Fruit fly (Drosophila melanogaster): ENCODE data around the gene CG4291.
A peak's percentile ranks its signal among the peaks of the same experiment; 100 is the strongest.

CG4291 gene

dm6 chr2L:847189-847987, 5.1 kb downstream of the CG4291 start:
- peak; percentile 75 for TF ChIP-seq noc (tag; optimal IDR thresholded peaks at IDR 0.05)

DNA sequence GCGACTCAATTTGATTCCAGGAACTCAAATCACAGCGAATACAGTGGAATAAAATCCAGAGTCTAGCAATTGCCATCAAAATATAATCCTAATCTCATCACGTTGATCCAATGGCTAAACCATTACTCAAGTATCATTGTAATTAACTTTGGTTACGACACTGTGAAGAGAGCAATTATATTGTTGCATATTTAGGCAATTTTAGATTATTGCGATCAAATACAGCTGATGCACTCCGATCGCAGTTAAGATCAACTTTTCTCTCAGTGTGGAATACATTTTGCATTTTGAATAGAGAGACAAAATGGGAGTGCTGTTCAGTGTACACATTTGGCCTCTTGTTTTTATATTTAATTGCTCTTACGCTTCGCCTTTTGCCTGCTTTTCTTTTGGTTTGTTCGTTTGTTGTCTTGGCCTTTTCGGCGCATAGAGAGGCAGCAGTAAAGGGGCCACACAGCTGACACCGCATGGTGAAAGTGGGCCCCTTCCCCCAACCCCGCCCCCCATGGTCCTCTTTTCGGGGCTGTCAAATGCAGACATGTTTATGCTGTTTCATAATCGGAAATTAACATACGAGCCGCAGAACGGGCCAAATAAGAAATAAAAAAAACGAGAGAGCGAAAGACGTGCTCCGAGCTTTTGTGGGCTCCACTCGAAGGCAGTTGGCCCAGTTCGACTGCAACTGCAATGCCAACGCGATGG, 6.2 kb downstream of the CG4291 start:
- TF ChIP-seq noc (tag; optimal IDR thresholded peaks at IDR 0.05), result peak; percentile 38

- peak; percentile 45 for TF ChIP-seq noc (tag; optimal IDR thresholded peaks at IDR 0.05)
Measured at dm6 chr2L:845341-846004, 7.1 kb downstream of the CG4291 start.

DNA sequence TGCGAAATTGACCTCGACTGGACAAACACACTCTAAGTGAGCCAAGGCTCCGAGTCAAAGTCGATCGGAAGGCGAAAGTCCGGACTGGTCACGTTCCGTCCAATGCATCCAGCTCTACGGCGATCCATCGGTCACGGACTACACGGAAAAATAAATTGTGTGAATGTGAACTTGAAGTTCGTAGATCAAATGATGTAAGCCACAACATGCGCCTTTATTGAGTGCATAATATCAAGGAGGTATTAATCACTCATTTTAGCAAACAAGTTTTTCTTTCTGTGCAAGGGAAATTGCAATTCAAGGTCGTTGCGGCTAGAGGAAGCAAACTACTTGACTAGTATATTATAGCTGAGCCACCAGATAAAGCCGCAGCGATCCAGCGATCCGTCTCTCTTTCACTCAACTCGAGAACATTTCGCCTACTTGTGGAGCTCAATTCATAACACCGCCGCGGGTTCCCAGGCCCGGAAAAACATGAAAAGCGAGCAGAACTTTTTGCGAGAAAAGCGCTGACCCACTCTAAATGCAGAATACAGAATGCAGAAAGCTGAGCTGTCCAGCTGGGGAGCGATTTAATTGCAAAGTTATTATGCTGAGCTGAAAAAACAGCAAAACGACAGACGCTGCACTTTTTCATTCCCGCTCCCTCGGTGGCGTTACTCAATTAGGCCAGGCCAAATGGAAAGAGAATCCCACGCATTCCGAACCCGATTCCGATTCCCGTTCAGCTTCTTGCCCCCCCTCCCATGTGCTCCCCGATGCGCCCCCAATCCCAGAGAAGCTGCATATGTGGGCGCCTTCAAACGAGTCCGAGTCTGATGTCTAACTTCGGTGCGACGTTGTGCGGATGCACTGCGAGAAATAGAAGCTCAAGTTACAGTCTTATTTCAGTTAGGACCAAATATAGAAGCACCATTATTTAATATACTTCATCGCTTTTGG, 8.4 kb downstream of the CG4291 start:
- TF ChIP-seq noc (tag; optimal IDR thresholded peaks at IDR 0.05), result no peak

- no peak for TF ChIP-seq noc (tag; optimal IDR thresholded peaks at IDR 0.05)
Measured at dm6 chr2L:843301-843700, 9.2 kb downstream of the CG4291 start.

dm6 chr2L:842873-843272, 9.7 kb downstream of the CG4291 start:
- TF ChIP-seq noc (tag; optimal IDR thresholded peaks at IDR 0.05), result no peak

DNA sequence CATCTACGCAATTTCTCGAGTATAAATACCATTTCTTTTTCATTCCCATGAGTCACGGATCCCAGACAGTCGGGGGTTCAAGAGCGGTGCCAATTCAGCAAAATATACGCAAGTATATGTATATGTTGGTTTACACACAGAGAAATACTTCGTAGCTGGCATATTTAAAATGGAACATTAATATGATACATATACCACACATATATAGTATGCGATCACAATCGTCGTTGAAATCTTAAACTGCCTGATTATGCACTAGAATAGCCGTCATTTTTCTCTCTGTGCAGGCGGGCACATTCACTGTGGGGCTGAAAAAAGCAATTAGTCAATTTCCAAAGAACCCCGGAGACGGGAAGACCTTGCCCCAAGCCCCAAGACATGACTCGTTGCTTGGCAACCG, 10.8 kb downstream of the CG4291 start:
- peak; percentile 84 for TF ChIP-seq noc (tag; optimal IDR thresholded peaks at IDR 0.05)

- TF ChIP-seq noc (tag; optimal IDR thresholded peaks at IDR 0.05), result no peak
Measured at dm6 chr2L:840716-841115, 11.8 kb downstream of the CG4291 start.

dm6 chr2L:840022-840421, 12.5 kb downstream of the CG4291 start:
- no peak for TF ChIP-seq noc (tag; optimal IDR thresholded peaks at IDR 0.05)

DNA sequence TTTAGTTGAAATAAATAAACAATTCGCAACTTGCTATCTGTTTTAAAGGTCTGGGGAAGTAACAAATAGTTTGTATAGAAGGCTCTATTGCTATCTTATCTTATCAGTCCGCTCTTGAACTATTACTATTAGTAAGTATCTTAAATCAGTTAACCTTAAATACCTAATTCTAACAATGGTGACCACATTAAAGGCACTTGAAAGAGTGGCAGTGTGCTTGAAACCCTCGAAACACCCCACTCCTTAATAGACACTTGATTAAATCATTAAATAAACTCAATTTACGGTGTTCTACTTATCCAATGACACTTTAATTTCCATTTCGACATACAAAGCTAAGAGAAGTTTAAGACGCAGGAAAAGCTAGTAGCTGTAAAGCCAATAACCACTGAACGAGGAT, 13.7 kb downstream of the CG4291 start:
- peak; percentile 67 for TF ChIP-seq noc (tag; optimal IDR thresholded peaks at IDR 0.05)

DNA sequence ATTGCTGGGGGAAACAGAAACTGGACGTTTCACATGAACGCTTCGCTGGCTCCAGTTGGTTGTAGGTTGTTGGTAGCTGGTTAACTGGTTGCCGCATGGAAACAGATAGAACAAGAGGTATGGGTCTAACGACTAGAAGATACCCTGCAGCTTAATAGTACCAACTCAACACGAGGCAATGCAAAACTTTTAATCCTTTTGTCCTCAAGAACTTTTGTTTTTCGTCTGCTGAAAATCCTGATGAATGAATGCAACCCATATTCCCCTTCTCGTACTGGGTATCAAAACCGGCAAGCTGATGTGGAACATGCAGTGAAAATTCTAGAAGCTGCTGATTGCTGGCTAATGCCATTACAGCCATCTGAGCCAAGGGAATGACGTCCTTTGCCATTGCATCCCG, 14.5 kb downstream of the CG4291 start:
- no peak for TF ChIP-seq noc (tag; optimal IDR thresholded peaks at IDR 0.05)

DNA sequence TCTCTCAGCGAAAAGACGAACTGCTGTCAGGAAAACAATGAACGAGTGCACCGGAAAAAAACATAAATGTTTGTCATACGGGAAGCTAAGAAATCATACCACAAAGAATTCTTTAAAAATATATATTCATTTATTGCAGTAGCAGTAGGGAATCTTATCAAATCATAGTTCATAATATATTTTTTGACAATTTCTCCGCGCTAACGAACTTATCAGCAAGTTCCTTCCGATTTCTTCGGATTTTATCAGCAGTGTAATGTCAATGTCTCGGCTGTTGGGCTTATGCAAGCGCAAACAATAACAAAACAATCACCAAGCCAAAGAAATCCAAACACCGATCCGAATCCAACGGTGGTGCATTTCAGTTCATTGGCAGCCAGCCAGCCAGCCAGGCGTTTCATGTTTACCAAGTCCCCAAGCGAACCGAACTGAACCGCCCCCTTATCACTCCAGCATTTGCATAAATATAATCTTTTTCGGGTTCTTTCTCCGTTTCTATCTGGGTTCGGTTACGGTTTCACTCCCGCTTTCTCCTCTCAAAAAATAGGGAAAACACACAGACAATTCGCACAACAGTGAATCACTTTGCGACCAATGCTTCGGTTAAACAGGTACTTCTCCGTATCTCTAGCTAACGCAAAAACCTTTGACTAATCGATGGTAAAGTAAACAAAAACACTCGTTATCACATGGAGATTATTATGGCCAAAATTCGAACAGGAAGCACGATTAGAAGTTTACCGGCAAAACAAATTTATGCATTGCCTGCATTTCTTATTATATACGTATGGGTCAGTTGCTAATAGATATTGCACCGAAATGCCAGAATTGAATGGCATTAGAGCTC, 24.8 kb downstream of the CG4291 start:
- no peak for TF ChIP-seq noc (tag; optimal IDR thresholded peaks at IDR 0.05)

DNA sequence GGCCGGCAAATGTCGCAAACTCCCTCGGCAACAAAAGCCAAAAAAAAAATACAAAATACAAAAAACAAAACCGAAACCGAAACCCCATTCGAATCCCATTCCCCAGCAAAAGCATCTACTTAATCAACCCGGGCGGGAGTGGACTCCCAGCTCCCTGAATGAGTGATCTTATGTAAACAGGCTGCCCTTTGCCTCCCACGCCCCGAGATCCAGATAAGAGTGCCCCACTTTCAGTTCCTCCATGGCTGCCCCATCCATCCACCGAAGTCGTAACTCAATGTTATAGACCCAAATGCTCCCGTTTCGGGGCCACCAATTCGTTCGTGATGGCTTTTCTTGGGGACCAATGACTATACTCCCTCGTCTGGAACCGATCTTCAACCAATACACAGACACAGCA, 25.5 kb downstream of the CG4291 start:
- TF ChIP-seq noc (tag; optimal IDR thresholded peaks at IDR 0.05), result no peak

DNA sequence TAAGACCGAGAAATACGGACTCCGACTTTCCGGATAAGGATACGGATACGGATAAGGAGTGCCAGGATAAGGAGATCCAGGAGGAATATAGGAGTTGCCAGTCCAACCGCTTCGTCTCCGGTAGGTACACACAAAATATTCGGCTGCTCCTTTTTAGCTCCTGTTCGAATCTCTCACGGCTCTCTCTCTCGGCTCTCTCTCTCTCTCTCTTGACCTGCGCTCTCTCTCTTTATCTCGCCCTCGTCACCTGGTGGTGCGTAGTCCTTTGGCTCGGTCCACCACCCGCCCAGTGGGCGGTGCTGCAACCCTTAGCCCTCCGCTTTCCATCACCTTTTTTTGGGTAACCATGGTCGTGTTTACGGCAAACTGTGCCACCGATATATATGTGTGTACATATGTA, 26.1 kb downstream of the CG4291 start:
- TF ChIP-seq noc (tag; optimal IDR thresholded peaks at IDR 0.05), result no peak

- TF ChIP-seq noc (tag; optimal IDR thresholded peaks at IDR 0.05), result peak; percentile 81
Measured at dm6 chr2L:825768-826263, 26.7 kb downstream of the CG4291 start, which contains the start of the genes CG3862 and dock. Gene CG3862, minus strand, starts transcription at chr2L:825861. Gene dock, plus strand, starts transcription at chr2L:825969.
